Worm (Caenorhabditis elegans) whole organism, young adult: ENCODE measurements around the gene F40G9.17.

Experiments
- dpl-1 ChIP-seq: fragments of 150-350 bp; optimal IDR thresholded peaks from 2 replicates; lab custom pipeline; 2014; ENCODE audit warnings: missing biosample characterization, missing genetic modification reagents, missing genetic modification characterization
- ets-4 ChIP-seq: fragments of 200-800 bp; sonication (Bioruptor generic); optimal IDR thresholded peaks from 2 replicates; lab custom pipeline; 2018; ENCODE audit warnings: mild to moderate bottlenecking, missing genetic modification characterization, missing compliant biosample characterization
- nhr-80 ChIP-seq: sonication (generic microtip); optimal IDR thresholded peaks from 2 replicates; lab custom pipeline; 2016; ENCODE audit warnings: missing genetic modification characterization, missing compliant biosample characterization

ce11 chrIII:183072-183471, 11.2 kb upstream of the F40G9.17 start:
- TF ChIP-seq nhr-80 (tag; lab: Kevin White, UChicago) (no peak), ets-4 (no peak), dpl-1 (GFP tag; lab: Kevin White, UChicago) (no peak)
